Worm (Caenorhabditis elegans) whole organism, L2 larva: ENCODE data around the gene F33E11.3.

Source experiments
- C34F6.9 ChIP-seq: fragments of 150-350 bp; optimal IDR thresholded peaks from 2 replicates; lab custom pipeline; 2014; ENCODE audit warnings: missing biosample characterization, missing genetic modification characterization
- Y55F3AM.14 ChIP-seq: fragments of 200-800 bp; sonication (Bioruptor generic); optimal IDR thresholded peaks from 2 replicates; lab custom pipeline; 2018; ENCODE audit warnings: mild to moderate bottlenecking, missing genetic modification characterization, missing compliant biosample characterization
- ZK546.5 ChIP-seq: sonication (generic microtip); optimal IDR thresholded peaks from 2 replicates; lab custom pipeline; 2017; ENCODE audit warnings: missing biosample characterization, missing genetic modification characterization
- ama-1 ChIP-seq: fragments of 150-350 bp; optimal IDR thresholded peaks from 2 replicates; lab custom pipeline; 2018; ENCODE audit warnings: inconsistent platforms
- blmp-1 ChIP-seq: sonication (generic microtip); optimal IDR thresholded peaks from 2 replicates; lab custom pipeline; 2017; ENCODE audit warnings: missing genetic modification characterization, mild to moderate bottlenecking, missing compliant biosample characterization, antibody characterized with exemption, moderate library complexity; ENCODE audit not compliant: insufficient read depth
- ceh-82 ChIP-seq: fragments of 150-350 bp; optimal IDR thresholded peaks from 2 replicates; lab custom pipeline; 2014; ENCODE audit warnings: missing biosample characterization, missing genetic modification characterization
- dmd-4 ChIP-seq: sonication (generic microtip); optimal IDR thresholded peaks from 2 replicates; lab custom pipeline; 2017; ENCODE audit warnings: missing biosample characterization, missing genetic modification characterization
- elt-3 ChIP-seq: sonication (generic microtip); optimal IDR thresholded peaks from 2 replicates; lab custom pipeline; 2017; ENCODE audit warnings: missing biosample characterization, missing genetic modification characterization
- fos-1 ChIP-seq: fragments of 150-350 bp; optimal IDR thresholded peaks from 2 replicates; lab custom pipeline; 2014; ENCODE audit warnings: missing biosample characterization, missing genetic modification characterization
- gmeb-1 ChIP-seq: fragments of 150-350 bp; optimal IDR thresholded peaks from 2 replicates; lab custom pipeline; 2014; ENCODE audit warnings: missing biosample characterization, missing genetic modification characterization
- lsy-2 ChIP-seq, 2 experiments: fragments of 150-350 bp in 1 of 2; sonication (generic microtip) in 1 of 2; optimal IDR thresholded peaks; 2 replicates each; lab custom pipeline; 2014 to 2017; ENCODE audit warnings: missing biosample characterization in 2 of 2, missing genetic modification characterization in 2 of 2
- mab-5 ChIP-seq: fragments of 150-350 bp; optimal IDR thresholded peaks from 2 replicates; lab custom pipeline; 2014; ENCODE audit warnings: missing biosample characterization, missing genetic modification characterization
- mbf-1 ChIP-seq: sonication (generic microtip); optimal IDR thresholded peaks from 2 replicates; lab custom pipeline; 2017; ENCODE audit warnings: missing biosample characterization, missing genetic modification characterization
- mdl-1 ChIP-seq, 2 experiments: fragments of 150-350 bp in 1 of 2; sonication (generic microtip) in 1 of 2; optimal IDR thresholded peaks; 2 replicates each; lab custom pipeline; 2017; ENCODE audit warnings: missing biosample characterization in 2 of 2, missing genetic modification characterization in 2 of 2
- nhr-10 ChIP-seq: sonication (generic microtip); optimal IDR thresholded peaks from 2 replicates; lab custom pipeline; 2017; ENCODE audit warnings: missing biosample characterization, missing genetic modification characterization
- nhr-11 ChIP-seq: fragments of 150-350 bp; optimal IDR thresholded peaks from 2 replicates; lab custom pipeline; 2014; ENCODE audit warnings: missing biosample characterization, missing genetic modification characterization
- nhr-12 ChIP-seq: fragments of 150-350 bp; optimal IDR thresholded peaks from 2 replicates; lab custom pipeline; 2014; ENCODE audit warnings: missing biosample characterization, missing genetic modification characterization
- nhr-129 ChIP-seq: fragments of 150-350 bp; optimal IDR thresholded peaks from 2 replicates; lab custom pipeline; 2014; ENCODE audit warnings: missing biosample characterization, missing genetic modification characterization
- nhr-21 ChIP-seq: fragments of 150-350 bp; optimal IDR thresholded peaks from 2 replicates; lab custom pipeline; 2014; ENCODE audit warnings: missing biosample characterization, missing genetic modification characterization
- nhr-23 ChIP-seq: fragments of 150-350 bp; optimal IDR thresholded peaks from 2 replicates; lab custom pipeline; 2014; ENCODE audit warnings: missing biosample characterization, missing genetic modification reagents, missing genetic modification characterization
- nhr-237 ChIP-seq: fragments of 150-350 bp; optimal IDR thresholded peaks from 2 replicates; lab custom pipeline; 2014; ENCODE audit warnings: missing biosample characterization, missing genetic modification characterization
- nhr-25 ChIP-seq: fragments of 150-350 bp; sonication (generic microtip); optimal IDR thresholded peaks from 3 replicates; lab custom pipeline; 2014; ENCODE audit warnings: missing biosample characterization, missing genetic modification characterization
- nhr-77 ChIP-seq: fragments of 150-350 bp; optimal IDR thresholded peaks from 2 replicates; lab custom pipeline; 2014; ENCODE audit warnings: missing biosample characterization, missing genetic modification characterization
- peb-1 ChIP-seq: fragments of 150-350 bp; optimal IDR thresholded peaks from 2 replicates; lab custom pipeline; 2014; ENCODE audit warnings: missing biosample characterization, missing genetic modification characterization
- sem-4 ChIP-seq: fragments of 150-350 bp; optimal IDR thresholded peaks from 2 replicates; lab custom pipeline; 2014; ENCODE audit warnings: missing biosample characterization, missing genetic modification reagents, missing genetic modification characterization
- sma-3 ChIP-seq: sonication (generic microtip); optimal IDR thresholded peaks from 2 replicates; lab custom pipeline; 2016; ENCODE audit warnings: missing genetic modification reagents, missing genetic modification characterization, missing compliant biosample characterization
- sma-9 ChIP-seq, 2 experiments: fragments of 150-350 bp in 1 of 2; sonication (generic microtip) in 1 of 2; optimal IDR thresholded peaks; 2 replicates each; lab custom pipeline; 2014 to 2016; ENCODE audit warnings: missing genetic modification characterization in 2 of 2, mild to moderate bottlenecking in 1 of 2, missing biosample characterization in 1 of 2, missing compliant biosample characterization in 1 of 2, missing genetic modification reagents in 1 of 2, moderate library complexity in 1 of 2
- unc-55 ChIP-seq: fragments of 150-350 bp; sonication (generic microtip); optimal IDR thresholded peaks from 3 replicates; lab custom pipeline; 2014; ENCODE audit warnings: missing biosample characterization, missing genetic modification reagents, missing genetic modification characterization
- ztf-1 ChIP-seq: fragments of 200-800 bp; sonication (Bioruptor generic); conservative IDR thresholded peaks from 2 replicates; pipeline ENCODE4 v1.3.6; 2022; ENCODE audit warnings: missing genetic modification characterization, missing compliant biosample characterization
- ztf-11 ChIP-seq: sonication (generic microtip); optimal IDR thresholded peaks from 2 replicates; lab custom pipeline; 2017; ENCODE audit warnings: missing biosample characterization, missing genetic modification characterization

Gene F33E11.3

DNA sequence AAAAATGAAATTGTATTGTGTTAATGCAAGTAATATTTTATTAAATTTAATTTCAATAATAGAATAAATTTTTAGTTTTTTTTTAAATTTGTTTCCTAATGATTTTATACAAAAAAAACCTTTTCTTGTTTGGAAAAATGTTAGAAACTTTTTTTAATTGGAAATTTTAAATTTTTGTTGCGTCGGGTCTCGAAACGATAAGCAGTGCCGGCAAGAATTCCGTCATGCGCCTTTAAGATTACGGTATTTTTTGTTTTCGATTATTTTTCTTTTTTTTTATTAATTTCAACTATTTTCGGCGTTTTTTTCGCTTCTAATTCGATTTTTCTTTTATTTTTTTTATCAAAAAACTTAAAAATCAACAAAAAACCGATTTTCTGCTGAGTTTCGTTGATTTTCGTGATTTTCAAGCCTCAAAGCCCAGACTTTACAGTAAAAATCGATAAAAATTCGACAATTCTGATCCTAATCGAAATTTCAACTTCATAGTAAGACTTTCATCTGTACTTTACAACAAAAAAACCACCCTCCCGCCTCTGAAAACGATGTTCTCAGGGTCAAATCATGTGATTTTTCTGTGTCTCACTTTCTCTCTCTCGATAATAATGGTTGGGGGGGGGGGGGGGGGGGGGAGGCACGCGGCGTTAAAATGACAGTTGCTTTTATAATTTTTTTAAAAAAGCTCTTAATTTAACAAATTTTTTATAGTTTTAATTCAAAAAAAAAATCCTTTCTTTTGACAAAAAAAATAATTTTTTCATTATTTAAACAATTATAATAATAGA lies 43.2 kb upstream of the F33E11.3 start:
- TF ChIP-seq gmeb-1 (tag; lab: Kevin White, UChicago): no peak
- TF ChIP-seq sma-3: no peak
- TF ChIP-seq ztf-1 (GFP tag; lab: Robert Waterston, UW): no peak
- TF ChIP-seq lsy-2 (tag; optimal IDR thresholded peaks at IDR 0.05; lab: Kevin White, UChicago): no peak
- no peak for TF ChIP-seq nhr-25 (tag; lab: Kevin White, UChicago)
- TF ChIP-seq Y55F3AM.14 (GFP tag; lab: Kevin White, UChicago): no peak
- no peak for TF ChIP-seq blmp-1 (tag; lab: Kevin White, UChicago)

DNA sequence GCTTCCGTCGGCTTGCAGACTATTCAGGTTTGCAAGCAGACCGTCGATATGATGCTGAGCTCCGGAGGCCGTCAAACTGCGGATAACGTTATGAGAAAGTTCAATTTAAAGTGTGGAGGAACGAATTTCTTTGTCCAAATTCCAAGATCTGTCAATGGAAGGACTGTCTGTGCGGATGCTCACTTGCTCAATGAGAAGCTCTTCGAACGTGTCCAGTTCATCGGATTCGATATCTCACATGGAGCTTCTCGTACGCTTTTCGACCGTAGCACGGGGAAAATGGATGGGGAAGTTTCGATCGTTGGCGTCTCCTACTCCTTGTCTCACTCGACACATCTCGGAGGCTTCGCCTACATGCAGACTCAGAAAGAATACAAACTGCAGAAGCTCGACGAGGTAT lies 41.5 kb upstream of the F33E11.3 start:
- TF ChIP-seq blmp-1 (tag; lab: Kevin White, UChicago) (no peak), sma-9 (GFP tag; optimal IDR thresholded peaks at IDR 0.05; lab: Kevin White, UChicago) (no peak), sma-9 (tag; optimal IDR thresholded peaks at IDR 0.05; lab: Kevin White, UChicago) (no peak), elt-3 (tag; lab: Kevin White, UChicago) (no peak)

DNA sequence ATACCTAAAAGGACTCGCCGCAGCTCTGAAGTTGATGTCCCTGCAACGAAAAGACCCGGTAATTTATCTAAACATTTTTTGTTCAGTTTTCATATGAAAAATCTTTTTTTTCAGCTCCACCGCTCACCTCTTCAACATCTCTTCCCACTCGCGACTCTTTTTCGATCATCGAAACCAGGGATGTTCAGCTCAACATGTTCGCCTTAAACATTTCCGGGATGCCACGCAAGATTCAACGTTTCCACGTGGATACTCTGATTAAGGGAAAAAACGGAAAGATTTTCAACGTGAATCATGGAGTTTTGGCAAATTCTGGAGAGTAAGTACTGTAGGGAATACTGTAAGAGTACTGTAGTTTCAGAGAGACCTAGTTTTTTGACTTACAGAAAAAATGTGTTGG lies 39.0 kb upstream of the F33E11.3 start:
- no peak for TF ChIP-seq sma-3
- no peak for TF ChIP-seq ztf-11 (tag; lab: Kevin White, UChicago)
- no peak for TF ChIP-seq lsy-2 (tag; optimal IDR thresholded peaks at IDR 0.05; lab: Kevin White, UChicago)
- TF ChIP-seq ztf-1 (GFP tag; lab: Robert Waterston, UW): no peak
- no peak for TF ChIP-seq sem-4 (tag; lab: Kevin White, UChicago)
- no peak for TF ChIP-seq sma-9 (GFP tag; optimal IDR thresholded peaks at IDR 0.05; lab: Kevin White, UChicago)
- TF ChIP-seq sma-9 (tag; optimal IDR thresholded peaks at IDR 0.05; lab: Kevin White, UChicago): no peak
- TF ChIP-seq Y55F3AM.14 (GFP tag; lab: Kevin White, UChicago): no peak
- no peak for TF ChIP-seq nhr-129
- no peak for TF ChIP-seq nhr-10
- TF ChIP-seq, all 48 proteins: peak for 0

DNA sequence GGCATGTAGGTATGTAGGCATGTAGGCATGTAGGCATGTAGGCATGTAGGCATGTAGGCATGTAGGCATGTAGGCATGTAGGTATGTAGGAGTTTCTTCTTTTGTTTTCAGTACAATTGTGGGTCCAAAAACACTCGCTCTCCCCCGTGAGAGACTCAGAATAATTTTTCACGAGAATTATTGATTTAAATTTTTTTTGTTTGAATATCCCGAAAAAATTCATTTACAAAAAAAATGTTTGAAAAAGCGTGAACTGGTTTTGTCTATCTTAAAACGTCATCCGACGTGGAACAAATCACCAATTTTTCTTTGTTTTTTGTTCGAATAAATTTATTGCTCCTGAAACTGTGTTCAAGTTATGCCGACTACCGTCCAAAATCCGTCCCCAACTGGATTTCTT lies 38.6 kb upstream of the F33E11.3 start, which contains the start of gene wago-10:
Gene wago-10, plus strand, starts transcription at position 301 of the 400 bp plus-strand sequence.
- TF ChIP-seq mab-5 (no peak), ceh-82 (no peak), mbf-1 (no peak), ama-1 (lab: Kevin White, UChicago) (no peak), unc-55 (no peak), peb-1 (no peak), nhr-129 (no peak), ZK546.5 (tag; lab: Kevin White, UChicago) (no peak)

DNA sequence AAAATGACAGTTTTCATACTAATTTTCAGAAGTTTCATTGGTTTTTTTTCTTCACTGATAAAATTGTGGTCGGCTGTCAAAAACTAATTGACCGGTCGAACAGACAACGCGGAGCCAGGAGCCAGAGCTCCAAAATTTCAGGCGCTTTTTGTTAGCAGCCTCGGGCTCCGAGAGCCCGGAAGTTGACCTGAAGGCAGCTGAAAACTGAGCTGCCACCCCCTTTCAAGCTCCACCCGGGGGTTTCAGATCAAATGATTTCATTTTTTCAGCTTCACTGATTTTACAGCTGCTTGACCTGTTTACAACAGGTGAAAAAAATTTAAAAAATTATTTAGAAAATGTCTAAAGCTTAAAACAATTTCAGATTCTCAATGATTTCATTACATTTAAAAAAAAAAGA lies 37.8 kb upstream of the F33E11.3 start:
- no peak for TF ChIP-seq nhr-21 (tag; lab: Kevin White, UChicago)
- TF ChIP-seq mab-5: no peak
- no peak for TF ChIP-seq nhr-11
- no peak for TF ChIP-seq C34F6.9
- no peak for TF ChIP-seq dmd-4 (tag; lab: Kevin White, UChicago)
- TF ChIP-seq mdl-1 (tag; optimal IDR thresholded peaks at IDR 0.05; lab: Kevin White, UChicago): no peak
- no peak for TF ChIP-seq Y55F3AM.14 (GFP tag; lab: Kevin White, UChicago)
- no peak for TF ChIP-seq unc-55
- TF ChIP-seq lsy-2 (tag; optimal IDR thresholded peaks at IDR 0.05; lab: Kevin White, UChicago): no peak
- no peak for TF ChIP-seq sma-3
- no peak for TF ChIP-seq ZK546.5 (tag; lab: Kevin White, UChicago)
- TF ChIP-seq nhr-77 (tag; lab: Kevin White, UChicago): no peak

DNA sequence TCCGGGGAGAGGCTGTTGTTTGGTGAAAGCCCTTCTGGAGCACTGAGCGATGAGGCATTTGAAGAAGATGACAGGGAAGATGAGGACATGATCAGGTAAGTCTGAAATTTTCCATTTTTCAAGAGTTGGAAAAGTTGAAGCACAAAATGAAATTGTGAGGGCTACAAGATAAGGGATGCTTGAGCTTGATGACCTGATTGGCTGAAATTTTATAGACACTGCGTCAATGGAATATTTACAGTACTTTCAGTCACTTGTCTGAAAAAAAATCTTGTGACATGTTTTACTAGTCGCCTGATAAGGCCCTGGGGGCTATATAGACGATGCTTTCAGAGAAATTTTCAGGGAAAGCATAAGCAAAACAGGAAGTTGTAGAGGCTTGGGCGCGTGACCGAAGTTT lies 31.8 kb upstream of the F33E11.3 start, which contains the start of gene dmd-8:
Gene dmd-8, minus strand, starts transcription at position 101 of the 400 bp plus-strand sequence.
- TF ChIP-seq nhr-11 (no peak), unc-55 (no peak), nhr-237 (tag; lab: Kevin White, UChicago) (no peak), nhr-12 (tag; lab: Kevin White, UChicago) (no peak), nhr-129 (no peak), nhr-10 (no peak), Y55F3AM.14 (GFP tag; lab: Kevin White, UChicago) (no peak), blmp-1 (tag; lab: Kevin White, UChicago) (no peak), fos-1 (tag; lab: Kevin White, UChicago) (no peak), gmeb-1 (tag; lab: Kevin White, UChicago) (no peak), nhr-23 (tag; lab: Kevin White, UChicago) (no peak)
